Worm (Caenorhabditis elegans) whole organism, L1 larva: Measurements from ENCODE around the gene pes-5.

Source experiments
- C16A3.4 ChIP-seq: fragments of 150-350 bp; optimal IDR thresholded peaks from 2 replicates; lab custom pipeline; 2014; ENCODE audit warnings: missing biosample characterization, missing genetic modification characterization
- C34B4.2 ChIP-seq: sonication (generic microtip); optimal IDR thresholded peaks from 2 replicates; lab custom pipeline; 2017; ENCODE audit warnings: mild to moderate bottlenecking, missing genetic modification characterization, missing compliant biosample characterization
- F16B12.6 ChIP-seq: fragments of 150-350 bp; optimal IDR thresholded peaks from 2 replicates; lab custom pipeline; 2014; ENCODE audit warnings: missing biosample characterization, missing genetic modification characterization
- Y116A8C.19 ChIP-seq: sonication (generic microtip); optimal IDR thresholded peaks from 2 replicates; lab custom pipeline; 2016; ENCODE audit warnings: missing compliant biosample characterization, missing genetic modification characterization, borderline replicate concordance
- alr-1 ChIP-seq: fragments of 200-800 bp; sonication (Bioruptor generic); optimal IDR thresholded peaks from 2 replicates; lab custom pipeline; 2018; ENCODE audit warnings: borderline replicate concordance, mild to moderate bottlenecking, missing genetic modification characterization, missing compliant biosample characterization
- aly-2 ChIP-seq: fragments of 150-350 bp; optimal IDR thresholded peaks from 2 replicates; lab custom pipeline; 2014; ENCODE audit warnings: missing biosample characterization, missing genetic modification characterization
- ceh-63 ChIP-seq: fragments of 200-800 bp; sonication (Bioruptor generic); optimal IDR thresholded peaks from 2 replicates; lab custom pipeline; 2018; ENCODE audit warnings: mild to moderate bottlenecking, missing genetic modification characterization, missing compliant biosample characterization
- ceh-8 ChIP-seq: fragments of 200-800 bp; sonication (Bioruptor generic); optimal IDR thresholded peaks from 2 replicates; lab custom pipeline; 2018; ENCODE audit warnings: mild to moderate bottlenecking, missing genetic modification characterization, moderate library complexity, missing compliant biosample characterization
- ceh-82 ChIP-seq, 3 experiments: fragments of 150-350 bp in 1 of 3; sonication (generic microtip) in 2 of 3; optimal IDR thresholded peaks; 2 replicates each; lab custom pipeline; 2014 to 2017; ENCODE audit warnings: missing biosample characterization in 3 of 3, missing genetic modification characterization in 3 of 3
- ceh-90 ChIP-seq: sonication (generic microtip); optimal IDR thresholded peaks from 2 replicates; lab custom pipeline; 2016; ENCODE audit warnings: missing genetic modification characterization, missing compliant biosample characterization
- ces-1 ChIP-seq: fragments of 150-350 bp; optimal IDR thresholded peaks from 2 replicates; lab custom pipeline; 2014; ENCODE audit warnings: missing biosample characterization, missing genetic modification reagents, missing genetic modification characterization
- dsc-1 ChIP-seq: sonication (generic microtip); optimal IDR thresholded peaks from 2 replicates; lab custom pipeline; 2016; ENCODE audit warnings: mild to moderate bottlenecking, missing genetic modification characterization, missing compliant biosample characterization
- efl-1 ChIP-seq, 4 experiments: fragments of 150-350 bp; optimal IDR thresholded peaks in 3 of 4; peaks in 1 of 4; 1 replicate in 1 of 4; 2 replicates in 3 of 4; lab custom pipeline; 2014; ENCODE audit warnings: missing biosample characterization in 2 of 4, missing genetic modification characterization in 2 of 4, missing genetic modification reagents in 2 of 4
- efl-3 ChIP-seq: fragments of 200-800 bp; sonication (Bioruptor generic); optimal IDR thresholded peaks from 2 replicates; lab custom pipeline; 2018; ENCODE audit warnings: mild to moderate bottlenecking, missing genetic modification characterization, missing compliant biosample characterization
- elt-2 ChIP-seq: sonication (generic microtip); optimal IDR thresholded peaks from 2 replicates; lab custom pipeline; 2016; ENCODE audit warnings: missing genetic modification characterization, mild to moderate bottlenecking, inconsistent platforms, missing compliant biosample characterization, missing genetic modification reagents
- elt-3 ChIP-seq, 6 experiments: fragments of 150-350 bp in 1 of 6; sonication (generic microtip); optimal IDR thresholded peaks; 2 replicates each; lab custom pipeline; 2017 to 2018; ENCODE audit warnings: missing biosample characterization in 6 of 6, missing genetic modification characterization in 6 of 6, inconsistent platforms in 1 of 6
- ets-5 ChIP-seq: fragments of 200-800 bp; sonication (Bioruptor generic); IDR thresholded peaks from 2 replicates; pipeline ENCODE4 v1.3.6; 2022; ENCODE audit warnings: missing genetic modification characterization, missing compliant biosample characterization
- fkh-10 ChIP-seq: sonication (generic microtip); optimal IDR thresholded peaks from 2 replicates; lab custom pipeline; 2017; ENCODE audit warnings: missing biosample characterization, missing genetic modification reagents, missing genetic modification characterization
- fkh-4 ChIP-seq: sonication (generic microtip); optimal IDR thresholded peaks from 2 replicates; lab custom pipeline; 2016; ENCODE audit warnings: missing compliant biosample characterization, missing genetic modification characterization, borderline replicate concordance
- fkh-8 ChIP-seq: sonication (generic microtip); optimal IDR thresholded peaks from 2 replicates; lab custom pipeline; 2016; ENCODE audit warnings: mild to moderate bottlenecking, missing genetic modification characterization, missing compliant biosample characterization
- grh-1 ChIP-seq: fragments of 200-800 bp; sonication (Bioruptor generic); IDR thresholded peaks from 2 replicates; pipeline ENCODE4 v1.3.6; 2022; ENCODE audit warnings: missing genetic modification reagents, missing genetic modification characterization, missing compliant biosample characterization
- hlh-17 ChIP-seq: fragments of 200-800 bp; sonication (Bioruptor generic); optimal IDR thresholded peaks from 2 replicates; lab custom pipeline; 2018; ENCODE audit warnings: missing genetic modification characterization, mild to moderate bottlenecking, missing compliant biosample characterization, moderate library complexity, borderline replicate concordance
- jun-1 ChIP-seq: fragments of 150-350 bp; optimal IDR thresholded peaks from 2 replicates; lab custom pipeline; 2014; ENCODE audit warnings: missing biosample characterization, missing genetic modification reagents, missing genetic modification characterization
- lin-13 ChIP-seq: fragments of 150-350 bp; optimal IDR thresholded peaks from 2 replicates; lab custom pipeline; 2014; ENCODE audit warnings: missing biosample characterization, missing genetic modification reagents, missing genetic modification characterization
- lin-14 ChIP-seq: fragments of 200-800 bp; sonication (Bioruptor generic); optimal IDR thresholded peaks from 2 replicates; lab custom pipeline; 2018; ENCODE audit warnings: mild to moderate bottlenecking, missing genetic modification characterization, moderate library complexity, missing compliant biosample characterization
- lin-39 ChIP-seq: fragments of 150-350 bp; optimal IDR thresholded peaks from 2 replicates; lab custom pipeline; 2014; ENCODE audit warnings: missing biosample characterization, missing genetic modification reagents, missing genetic modification characterization
- lir-3 ChIP-seq: sonication (generic microtip); optimal IDR thresholded peaks from 2 replicates; lab custom pipeline; 2016; ENCODE audit warnings: mild to moderate bottlenecking, missing genetic modification characterization, moderate library complexity, missing compliant biosample characterization; ENCODE audit not compliant: poor library complexity
- lsy-2 ChIP-seq, 2 experiments: fragments of 150-350 bp; optimal IDR thresholded peaks; 2 replicates each; lab custom pipeline; 2014; ENCODE audit warnings: missing biosample characterization in 2 of 2, missing genetic modification characterization in 2 of 2
- mab-9 ChIP-seq: fragments of 200-800 bp; sonication (Bioruptor generic); IDR thresholded peaks from 2 replicates; pipeline ENCODE4 v1.3.6; 2022; ENCODE audit warnings: missing genetic modification reagents, missing genetic modification characterization, missing compliant biosample characterization
- mef-2 ChIP-seq: fragments of 150-350 bp; optimal IDR thresholded peaks from 2 replicates; lab custom pipeline; 2014; ENCODE audit warnings: missing biosample characterization, missing genetic modification characterization
- nhr-12 ChIP-seq: sonication (generic microtip); optimal IDR thresholded peaks from 2 replicates; lab custom pipeline; 2017; ENCODE audit warnings: missing biosample characterization, missing genetic modification characterization
- nhr-19 ChIP-seq: fragments of 200-800 bp; sonication (Bioruptor generic); conservative IDR thresholded peaks from 2 replicates; pipeline ENCODE4 v1.3.6; 2022; ENCODE audit warnings: missing genetic modification characterization, missing compliant biosample characterization
- nhr-20 ChIP-seq: sonication (generic microtip); optimal IDR thresholded peaks from 2 replicates; lab custom pipeline; 2016; ENCODE audit warnings: mild to moderate bottlenecking, missing genetic modification characterization, missing compliant biosample characterization
- nhr-237 ChIP-seq: fragments of 150-350 bp; optimal IDR thresholded peaks from 2 replicates; lab custom pipeline; 2014; ENCODE audit warnings: missing biosample characterization, missing genetic modification characterization
- nhr-28 ChIP-seq: fragments of 150-350 bp; optimal IDR thresholded peaks from 2 replicates; lab custom pipeline; 2014; ENCODE audit warnings: missing biosample characterization, missing genetic modification characterization
- nhr-77 ChIP-seq: fragments of 150-350 bp; optimal IDR thresholded peaks from 2 replicates; lab custom pipeline; 2014; ENCODE audit warnings: missing biosample characterization, missing genetic modification characterization
- nhr-84 ChIP-seq: sonication (generic microtip); optimal IDR thresholded peaks from 2 replicates; lab custom pipeline; 2017; ENCODE audit warnings: missing biosample characterization, missing genetic modification characterization
- nhr-85 ChIP-seq: sonication (generic microtip); peaks from one replicate; lab custom pipeline; 2016; ENCODE audit warnings: missing genetic modification characterization, inconsistent platforms, missing compliant biosample characterization
- nhr-90 ChIP-seq: sonication (generic microtip); optimal IDR thresholded peaks from 2 replicates; lab custom pipeline; 2016; ENCODE audit warnings: mild to moderate bottlenecking, missing genetic modification characterization, missing compliant biosample characterization; ENCODE audit not compliant: poor library complexity
- rnt-1 ChIP-seq: sonication (generic microtip); optimal IDR thresholded peaks from 2 replicates; lab custom pipeline; 2016; ENCODE audit warnings: mild to moderate bottlenecking, missing genetic modification characterization, moderate library complexity, missing compliant biosample characterization
- snu-23 ChIP-seq: sonication (generic microtip); optimal IDR thresholded peaks from 2 replicates; lab custom pipeline; 2016; ENCODE audit warnings: missing genetic modification characterization, missing compliant biosample characterization
- sox-4 ChIP-seq: sonication (generic microtip); optimal IDR thresholded peaks from 2 replicates; lab custom pipeline; 2016; ENCODE audit warnings: missing genetic modification characterization, missing compliant biosample characterization
- sup-37 ChIP-seq: fragments of 200-800 bp; sonication (Bioruptor generic); optimal IDR thresholded peaks from 2 replicates; lab custom pipeline; 2018; ENCODE audit warnings: mild to moderate bottlenecking, missing genetic modification characterization, missing compliant biosample characterization
- tbx-2 ChIP-seq: sonication (generic microtip); optimal IDR thresholded peaks from 2 replicates; lab custom pipeline; 2016; ENCODE audit warnings: missing genetic modification characterization, missing compliant biosample characterization
- unc-30 ChIP-seq: sonication (generic microtip); optimal IDR thresholded peaks from 2 replicates; lab custom pipeline; 2017; ENCODE audit warnings: missing biosample characterization, missing genetic modification characterization
- unc-62 ChIP-seq: fragments of 150-350 bp; optimal IDR thresholded peaks from 2 replicates; lab custom pipeline; 2014; ENCODE audit warnings: missing biosample characterization, missing genetic modification reagents, missing genetic modification characterization
- unc-86 ChIP-seq: sonication (generic microtip); optimal IDR thresholded peaks from 2 replicates; lab custom pipeline; 2016; ENCODE audit warnings: missing genetic modification characterization, missing compliant biosample characterization
- unc-98 ChIP-seq: fragments of 200-800 bp; sonication (Bioruptor generic); IDR thresholded peaks from 2 replicates; pipeline ENCODE4 v1.3.6; 2022; ENCODE audit warnings: missing genetic modification characterization, missing compliant biosample characterization
- vab-15 ChIP-seq: sonication (generic microtip); optimal IDR thresholded peaks from 2 replicates; lab custom pipeline; 2017; ENCODE audit warnings: missing genotype, mild to moderate bottlenecking, missing genetic modification characterization, missing compliant biosample characterization
- zip-4 ChIP-seq: fragments of 200-800 bp; sonication (Bioruptor generic); optimal IDR thresholded peaks from 2 replicates; lab custom pipeline; 2018; ENCODE audit warnings: mild to moderate bottlenecking, missing genetic modification characterization, moderate library complexity, missing compliant biosample characterization
- ztf-4 ChIP-seq: fragments of 150-350 bp; optimal IDR thresholded peaks from 2 replicates; lab custom pipeline; 2014; ENCODE audit warnings: missing biosample characterization, missing genetic modification characterization

pes-5 gene

DNA sequence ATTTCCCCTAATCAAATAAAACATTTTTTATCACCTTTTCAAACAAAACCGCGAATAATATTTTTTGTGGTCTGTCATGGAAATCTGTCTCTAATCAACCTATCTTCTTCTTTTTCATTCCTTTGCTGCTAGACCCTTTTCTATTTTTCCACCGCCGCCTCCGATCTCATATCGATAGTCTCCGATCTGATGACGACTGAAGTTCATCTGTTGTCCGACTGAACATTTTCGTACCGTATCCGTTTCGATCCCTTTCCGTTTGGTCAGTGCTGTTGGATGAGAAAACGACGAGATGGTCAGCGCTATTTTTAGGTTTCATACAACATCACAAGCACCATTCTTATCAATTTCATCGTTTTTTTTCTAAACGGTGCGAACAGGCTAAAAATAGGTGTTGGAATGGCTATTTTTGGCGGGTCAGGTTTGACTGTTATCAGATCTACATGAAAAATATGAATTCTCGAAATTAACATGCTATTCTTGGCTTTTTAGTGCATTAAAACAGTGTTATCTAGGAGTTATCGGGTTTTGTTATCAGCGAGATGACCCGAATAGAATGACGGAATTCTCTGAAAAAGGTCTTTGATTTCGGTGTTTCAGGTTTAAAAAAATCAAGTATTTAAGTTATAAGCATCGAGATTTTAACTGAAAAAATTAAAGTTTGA lies 6.9 kb upstream of the pes-5 start (continued):
- TF ChIP-seq nhr-12 (tag; lab: Kevin White, UChicago) (no peak), vab-15 (tag; lab: Kevin White, UChicago) (no peak), zip-4 (GFP tag; lab: Kevin White, UChicago) (no peak), hlh-17 (no peak), unc-62 (GFP tag; lab: Kevin White, UChicago) (no peak), nhr-28 (tag; lab: Kevin White, UChicago) (no peak), ces-1 (no peak), tbx-2 (tag; lab: Kevin White, UChicago) (peak; percentile 52), nhr-85 (tag; lab: Kevin White, UChicago) (peak; percentile 98), lin-13 (GFP tag; lab: Kevin White, UChicago) (no peak), nhr-77 (tag; lab: Kevin White, UChicago) (no peak), aly-2 (tag; lab: Kevin White, UChicago) (no peak), ets-5 (GFP tag; lab: Robert Waterston, UW) (no peak), mab-9 (GFP tag; lab: Robert Waterston, UW) (no peak), sox-4 (tag; lab: Kevin White, UChicago) (no peak), nhr-20 (tag; lab: Kevin White, UChicago) (peak; percentile 75), unc-98 (GFP tag; lab: Robert Waterston, UW) (no peak), nhr-237 (tag; lab: Kevin White, UChicago) (no peak), nhr-84 (tag; lab: Kevin White, UChicago) (no peak), Y116A8C.19 (tag; lab: Kevin White, UChicago) (no peak), ceh-8 (GFP tag; lab: Kevin White, UChicago) (no peak), nhr-90 (peak; percentile 40), ceh-63 (GFP tag; lab: Kevin White, UChicago) (no peak), rnt-1 (tag; lab: Kevin White, UChicago) (no peak), fkh-10 (GFP tag; lab: Kevin White, UChicago) (no peak), ceh-82 (tag; optimal IDR thresholded peaks at IDR 0.05; lab: Kevin White, UChicago) (no peak), efl-1 (optimal IDR thresholded peaks at IDR 0.05; lab: Kevin White, UChicago) (no peak), efl-1 (GFP tag; optimal IDR thresholded peaks at IDR 0.05 in 1 of 2; lab: Kevin White, UChicago) (peak in 1 of 2 experiments; percentile 76), ztf-4 (tag; lab: Kevin White, UChicago) (no peak), F16B12.6 (no peak), dsc-1 (tag; lab: Kevin White, UChicago) (no peak), lir-3 (tag; lab: Kevin White, UChicago) (no peak), fkh-4 (tag; lab: Kevin White, UChicago) (no peak), snu-23 (GFP tag; lab: Kevin White, UChicago) (peak; percentile 49), efl-3 (no peak), mef-2 (tag; lab: Kevin White, UChicago) (peak; percentile 19), grh-1 (GFP tag; lab: Robert Waterston, UW) (peak; percentile 26; the same call in 1 of the 2 replicates), lin-14 (GFP tag; lab: Kevin White, UChicago) (peak; percentile 83), C16A3.4 (tag; lab: Kevin White, UChicago) (no peak), alr-1 (tag; lab: Kevin White, UChicago) (no peak), sup-37 (no peak), ceh-90 (tag; lab: Kevin White, UChicago) (no peak), fkh-8 (tag; lab: Kevin White, UChicago) (no peak), elt-3 (tag; optimal IDR thresholded peaks at IDR 0.05; lab: Kevin White, UChicago) (peak in 5 of 6 experiments; percentile 27 to 90 (median 68)), unc-86 (tag; lab: Kevin White, UChicago) (no peak), lsy-2 (tag; optimal IDR thresholded peaks at IDR 0.05; lab: Kevin White, UChicago) (peak in 1 of 2 experiments; percentile 24), jun-1 (tag; lab: Kevin White, UChicago) (no peak), lin-39 (tag; lab: Kevin White, UChicago) (no peak), C34B4.2 (tag; lab: Kevin White, UChicago) (no peak), elt-2 (tag; lab: Kevin White, UChicago) (peak; percentile 78), nhr-19 (GFP tag; lab: Robert Waterston, UW) (peak; percentile 62), unc-30 (no peak)
